Fruit fly (Drosophila melanogaster): ENCODE results near the gene CG7024.

Gene CG7024

DNA sequence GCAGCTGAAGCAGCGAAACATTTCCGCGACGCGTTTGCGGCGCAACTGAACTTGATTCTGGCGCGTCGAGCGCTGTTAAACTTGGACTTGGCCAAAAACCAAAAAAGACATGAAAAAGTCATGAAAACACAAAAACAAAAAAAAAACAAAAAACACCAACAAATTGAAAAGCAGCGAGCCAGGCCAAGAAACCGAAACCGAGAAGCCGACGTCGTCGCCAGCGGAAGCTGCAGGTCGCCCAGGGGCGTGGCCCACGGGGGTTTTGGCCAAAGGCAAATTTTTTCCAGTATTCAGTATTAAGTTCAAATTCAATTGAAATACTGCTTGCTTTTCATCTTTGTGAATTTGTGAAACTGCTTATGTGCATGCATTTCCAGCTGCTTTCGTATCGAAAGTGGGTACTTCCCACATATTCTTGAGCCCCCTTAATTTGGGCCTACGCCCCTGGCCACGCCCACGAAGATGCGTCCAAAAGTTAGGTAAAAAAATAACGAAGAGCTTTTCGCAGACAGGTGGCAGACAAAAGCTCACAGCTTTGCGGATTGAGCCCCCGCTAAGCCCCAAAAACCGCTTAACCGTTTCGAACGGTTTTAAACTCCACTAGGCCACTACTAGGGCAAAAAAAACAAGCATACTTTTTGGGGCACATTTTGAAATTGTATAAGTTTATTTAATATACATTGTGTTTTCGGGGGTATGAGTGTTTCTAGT lies 38.3 kb upstream of the CG7024 start, which contains the start of gene CG3009 (continued):
- TF ChIP-seq stwl (tag; optimal IDR thresholded peaks at IDR 0.05) (peak; percentile 26), CG16815 (GFP tag; optimal IDR thresholded peaks at IDR 0.05) (peak; percentile 93), usp (GFP tag; optimal IDR thresholded peaks at IDR 0.05) (no peak), CG6272 (GFP tag; IDR thresholded peaks at IDR 0.05) (peak; percentile 96), hkb (optimal IDR thresholded peaks at IDR 0.05) (peak; percentile 38), hkb (GFP tag; IDR thresholded peaks at IDR 0.05) (peak; percentile 99), Drgx (GFP tag; IDR thresholded peaks at IDR 0.05) (peak; percentile 98), CG33557 (GFP tag; optimal IDR thresholded peaks at IDR 0.05) (peak; percentile 79), CG3407 (GFP tag; optimal IDR thresholded peaks at IDR 0.05) (peak; percentile 92), scrt (GFP tag; optimal IDR thresholded peaks at IDR 0.05) (peak; percentile 95), CG3847 (GFP tag; IDR thresholded peaks at IDR 0.05) (peak; percentile 98), lmd (GFP tag; IDR thresholded peaks at IDR 0.05) (peak; percentile 99), Kr (GFP tag; optimal IDR thresholded peaks at IDR 0.05) (no peak), CG13775 (GFP tag; optimal IDR thresholded peaks at IDR 0.05) (peak; percentile 96), tin (GFP tag; optimal IDR thresholded peaks at IDR 0.05) (peak; percentile 98), CrebB (tag; optimal IDR thresholded peaks at IDR 0.05) (peak; percentile 95), bab2 (GFP tag; optimal IDR thresholded peaks at IDR 0.05) (peak; percentile 97), CG11247 (GFP tag; IDR thresholded peaks at IDR 0.05) (peak; percentile 97), CG3838 (GFP tag; optimal IDR thresholded peaks at IDR 0.05) (peak; percentile 91), nmo (GFP tag; optimal IDR thresholded peaks at IDR 0.05) (peak; percentile 95), maf-S (GFP tag; optimal IDR thresholded peaks at IDR 0.05) (peak; percentile 97), CG15011 (GFP tag; optimal IDR thresholded peaks at IDR 0.05) (peak; percentile 94), H2.0 (GFP tag; IDR thresholded peaks at IDR 0.05) (peak; percentile 96), tx (GFP tag; optimal IDR thresholded peaks at IDR 0.05) (peak; percentile 98), p53 (GFP tag; optimal IDR thresholded peaks at IDR 0.05) (peak; percentile 94), fd102C (GFP tag; optimal IDR thresholded peaks at IDR 0.05) (peak; percentile 5), CG15601 (tag; optimal IDR thresholded peaks at IDR 0.05) (peak; percentile 92), Deaf1 (tag; optimal IDR thresholded peaks at IDR 0.05) (peak; percentile 88), run (tag; optimal IDR thresholded peaks at IDR 0.05) (peak; percentile 93), slbo (GFP tag; IDR thresholded peaks at IDR 0.05) (peak; percentile 99), dpn (GFP tag; optimal IDR thresholded peaks at IDR 0.05) (peak; percentile 98 to 99), aop (GFP tag; IDR thresholded peaks at IDR 0.05) (peak; percentile 81), nau (GFP tag; optimal IDR thresholded peaks at IDR 0.05) (peak; percentile 96), CG18011 (GFP tag; optimal IDR thresholded peaks at IDR 0.05) (peak; percentile 98), CG17802 (tag; optimal IDR thresholded peaks at IDR 0.05) (peak; percentile 84), lab (GFP tag; optimal IDR thresholded peaks at IDR 0.05) (peak; percentile 99), Xbp1 (GFP tag; optimal IDR thresholded peaks at IDR 0.05) (peak; percentile 98), jumu (GFP tag; optimal IDR thresholded peaks at IDR 0.05) (peak; percentile 98), CG10959 (GFP tag; IDR thresholded peaks at IDR 0.05) (peak; percentile 83), CG12744 (GFP tag; optimal IDR thresholded peaks at IDR 0.05) (peak; percentile 97), Xrp1 (GFP tag; IDR thresholded peaks at IDR 0.05) (peak; percentile 98), CG11504 (tag; optimal IDR thresholded peaks at IDR 0.05) (peak; percentile 96), CG4854 (GFP tag; optimal IDR thresholded peaks at IDR 0.05) (peak; percentile 95), CG17612 (GFP tag; IDR thresholded peaks at IDR 0.05) (peak; percentile 95), ac (GFP tag; optimal IDR thresholded peaks at IDR 0.05) (peak; percentile 75), Sin3A (optimal IDR thresholded peaks at IDR 0.05) (no peak), B-H2 (GFP tag; optimal IDR thresholded peaks at IDR 0.05) (peak; percentile 97), CG3163 (GFP tag; optimal IDR thresholded peaks at IDR 0.05) (peak; percentile 92), shn (GFP tag; optimal IDR thresholded peaks at IDR 0.05) (peak; percentile 98), Blimp-1 (GFP tag; optimal IDR thresholded peaks at IDR 0.05) (peak; percentile 94), ab (GFP tag; optimal IDR thresholded peaks at IDR 0.05) (peak; percentile 87)

Data from whole organism, embryonic.